Worm (Caenorhabditis elegans) whole organism, L4/young adult: ENCODE measurements around the gene C50B6.7.

Source experiments
- W03F9.2 ChIP-seq: fragments of 150-350 bp; optimal IDR thresholded peaks from 2 replicates; lab custom pipeline; 2014; ENCODE audit warnings: missing biosample characterization, missing genetic modification characterization
- dao-5 ChIP-seq: sonication (generic microtip); optimal IDR thresholded peaks from 2 replicates; lab custom pipeline; 2016; ENCODE audit warnings: missing genotype, missing genetic modification characterization, moderate library complexity, missing compliant biosample characterization
- him-1 ChIP-seq: sonication (generic microtip); optimal IDR thresholded peaks from 2 replicates; lab custom pipeline; 2016; ENCODE audit warnings: missing genotype, missing genetic modification reagents, missing genetic modification characterization, missing compliant biosample characterization

The C50B6.7 gene

ce11 chrV:13324933-13325760 is at the start of gene C50B6.7:
Gene C50B6.7, minus strand, starts transcription at chrV:13324983.
- TF ChIP-seq W03F9.2 (tag; lab: Kevin White, UChicago) (no peak), dao-5 (no peak), him-1 (tag; lab: Kevin White, UChicago) (no peak)

DNA sequence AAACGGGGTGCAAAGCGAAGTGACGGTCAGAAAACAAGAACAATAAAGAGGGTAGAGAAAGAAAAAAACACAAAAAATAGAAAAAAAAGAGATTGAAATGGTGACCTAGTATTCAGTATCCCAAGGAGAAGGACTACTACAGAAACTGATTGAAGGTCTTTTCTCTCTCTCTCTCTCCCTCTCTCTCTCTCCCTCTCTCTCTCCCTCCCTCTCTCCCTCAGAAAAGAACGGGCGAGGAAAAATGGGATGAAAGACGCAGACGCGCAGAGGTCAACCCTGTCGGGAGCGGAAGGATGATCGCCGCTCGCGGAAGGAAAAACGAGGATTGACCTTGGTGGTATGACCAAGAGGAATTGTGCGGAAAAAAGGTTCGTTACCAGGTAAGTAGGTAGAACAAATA is 49.7 kb upstream of the C50B6.7 start:
- TF ChIP-seq him-1 (tag; lab: Kevin White, UChicago) (no peak), W03F9.2 (tag; lab: Kevin White, UChicago) (no peak), dao-5 (no peak)

DNA sequence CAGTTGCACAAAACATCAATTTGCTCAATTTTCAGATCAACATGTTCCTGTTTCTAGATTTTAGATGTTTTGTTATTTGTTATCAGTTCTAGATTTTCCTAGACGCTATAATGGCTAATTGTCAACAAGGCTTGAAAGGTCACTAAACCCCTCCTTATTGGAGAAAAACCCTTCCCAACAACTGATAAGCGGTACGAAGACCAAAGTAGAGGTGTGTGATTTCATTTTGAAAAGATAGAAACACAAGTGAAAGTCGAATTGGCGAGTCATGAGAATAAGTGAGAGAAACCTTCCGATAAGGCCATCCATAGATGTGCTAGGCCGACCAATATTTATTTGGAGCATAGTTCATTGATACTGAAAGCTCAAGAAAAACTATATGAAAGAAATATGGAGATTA is 48.9 kb upstream of the C50B6.7 start:
- TF ChIP-seq W03F9.2 (tag; lab: Kevin White, UChicago) (no peak), dao-5 (no peak), him-1 (tag; lab: Kevin White, UChicago) (no peak)

ce11 chrV:13372821-13373220 is 48.0 kb upstream of the C50B6.7 start:
- TF ChIP-seq dao-5 (no peak), him-1 (tag; lab: Kevin White, UChicago) (no peak), W03F9.2 (tag; lab: Kevin White, UChicago) (no peak)

DNA sequence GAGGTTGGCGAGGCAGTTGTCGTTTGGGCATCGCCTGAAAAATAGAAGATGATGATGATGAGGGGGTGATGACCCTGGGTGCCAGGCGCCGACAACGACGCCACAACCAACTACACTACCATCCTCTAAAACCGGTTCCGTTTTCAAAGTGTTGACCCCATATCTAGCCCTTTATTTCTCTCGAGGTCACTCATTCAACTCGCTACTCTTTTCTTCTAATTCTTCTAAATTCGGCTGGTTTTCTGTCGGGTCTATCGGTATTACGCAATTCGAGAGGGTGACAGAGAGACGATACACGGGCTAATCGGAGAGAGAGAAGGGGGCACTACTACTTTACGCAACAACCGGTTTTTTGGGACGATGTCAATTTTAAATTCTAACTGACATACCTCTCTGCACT is 46.6 kb upstream of the C50B6.7 start:
- TF ChIP-seq dao-5 (no peak), W03F9.2 (tag; lab: Kevin White, UChicago) (no peak), him-1 (tag; lab: Kevin White, UChicago) (no peak)

- TF ChIP-seq dao-5 (no peak), him-1 (tag; lab: Kevin White, UChicago) (no peak), W03F9.2 (tag; lab: Kevin White, UChicago) (no peak)
Observed at ce11 chrV:13370265-13370664, 45.5 kb upstream of the C50B6.7 start.

- TF ChIP-seq W03F9.2 (tag; lab: Kevin White, UChicago) (no peak), him-1 (tag; lab: Kevin White, UChicago) (no peak), dao-5 (no peak)
Observed at ce11 chrV:13369663-13370062, 44.9 kb upstream of the C50B6.7 start.

DNA sequence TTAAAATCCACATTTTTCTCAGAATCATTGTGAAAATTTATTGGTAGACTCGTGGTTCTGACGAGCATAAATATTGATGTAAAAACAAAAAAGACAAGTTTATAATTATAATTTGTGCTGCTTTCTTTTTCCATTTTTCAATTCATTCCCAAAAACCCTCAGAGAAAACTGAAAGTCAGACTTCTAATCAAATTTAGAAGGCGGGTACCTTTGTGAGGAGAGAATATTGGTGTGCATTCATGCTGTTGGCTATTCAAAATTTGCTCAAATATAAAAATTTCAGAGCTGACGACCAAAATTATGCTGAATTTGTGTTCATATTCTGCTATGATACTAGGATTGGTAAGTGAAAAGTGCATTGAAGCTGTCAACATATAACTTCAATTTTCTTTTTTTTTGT is 42.2 kb upstream of the C50B6.7 start, which contains the start of gene srx-125:
TSS of gene srx-125 (plus strand) at position 301 of the 400 bp plus-strand sequence.
- no peak for TF ChIP-seq him-1 (tag; lab: Kevin White, UChicago)
- TF ChIP-seq dao-5 = no peak
- TF ChIP-seq W03F9.2 (tag; lab: Kevin White, UChicago) = no peak

ce11 chrV:13366488-13366887 is 41.7 kb upstream of the C50B6.7 start:
- TF ChIP-seq W03F9.2 (tag; lab: Kevin White, UChicago) = no peak

DNA sequence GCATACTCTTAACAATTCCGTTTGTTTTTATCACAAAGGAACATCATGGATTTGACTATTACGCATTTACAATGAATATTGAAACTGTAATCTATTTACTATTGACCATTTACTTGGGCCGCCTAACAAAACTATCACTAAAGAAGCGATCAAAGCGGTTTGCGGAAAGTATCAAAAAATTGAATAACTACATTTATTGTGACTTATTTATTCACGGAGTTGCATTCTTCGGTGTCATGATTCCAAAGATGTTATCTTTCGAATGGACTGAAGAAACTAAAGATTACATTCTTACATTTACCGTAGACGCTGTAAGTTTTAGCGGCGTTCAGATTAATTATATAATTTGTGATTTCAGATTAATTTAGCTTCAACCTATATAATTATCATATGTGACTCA is 39.4 kb upstream of the C50B6.7 start:
- no peak for TF ChIP-seq him-1 (tag; lab: Kevin White, UChicago)
- no peak for TF ChIP-seq dao-5
- TF ChIP-seq W03F9.2 (tag; lab: Kevin White, UChicago) = no peak

DNA sequence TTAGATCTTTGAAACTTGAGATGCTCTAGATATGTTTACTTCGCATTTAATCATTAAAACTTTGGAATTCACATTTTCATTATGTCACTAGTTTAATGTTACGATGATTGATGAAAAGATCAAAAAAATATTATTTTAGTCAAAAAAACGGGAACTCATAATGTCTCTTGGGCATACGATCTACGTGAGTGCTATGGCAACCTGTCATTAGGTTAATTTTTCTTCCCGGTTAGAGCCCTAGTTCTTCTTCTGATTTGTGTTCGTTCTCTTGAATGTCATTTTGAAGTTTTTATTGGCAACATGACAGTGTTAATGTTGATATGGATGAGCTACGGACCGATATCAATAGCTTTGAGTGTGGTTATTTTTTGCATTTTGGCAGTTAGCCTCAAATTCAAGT is 38.6 kb upstream of the C50B6.7 start, which contains the start of gene srg-46:
TSS of gene srg-46 (plus strand) at position 301 of the 400 bp plus-strand sequence.
- TF ChIP-seq W03F9.2 (tag; lab: Kevin White, UChicago) (no peak), him-1 (tag; lab: Kevin White, UChicago) (no peak)

DNA sequence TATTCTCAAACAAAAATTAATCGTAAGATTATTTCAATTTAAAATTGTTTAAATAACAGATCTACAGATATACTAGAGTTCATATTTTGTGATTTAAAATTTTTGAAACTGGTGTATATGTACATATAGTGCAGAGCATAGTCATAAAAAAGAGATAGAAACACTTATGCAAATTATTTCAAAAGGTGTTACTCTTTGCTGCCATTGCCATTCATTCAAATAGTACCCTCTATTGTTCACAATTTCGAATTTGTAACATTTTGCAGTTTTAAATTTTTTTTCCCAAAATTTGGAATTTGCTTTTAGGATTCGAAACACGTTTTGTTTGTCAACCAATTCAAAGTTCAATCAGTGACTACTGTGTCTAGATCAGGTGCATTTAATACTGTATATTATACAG is 35.5 kb upstream of the C50B6.7 start, which contains the start of gene F32H5.4:
TSS of gene F32H5.4 (plus strand) at position 301 of the 400 bp plus-strand sequence.
- no peak for TF ChIP-seq W03F9.2 (tag; lab: Kevin White, UChicago)
- TF ChIP-seq him-1 (tag; lab: Kevin White, UChicago) = no peak
- TF ChIP-seq dao-5 = no peak

DNA sequence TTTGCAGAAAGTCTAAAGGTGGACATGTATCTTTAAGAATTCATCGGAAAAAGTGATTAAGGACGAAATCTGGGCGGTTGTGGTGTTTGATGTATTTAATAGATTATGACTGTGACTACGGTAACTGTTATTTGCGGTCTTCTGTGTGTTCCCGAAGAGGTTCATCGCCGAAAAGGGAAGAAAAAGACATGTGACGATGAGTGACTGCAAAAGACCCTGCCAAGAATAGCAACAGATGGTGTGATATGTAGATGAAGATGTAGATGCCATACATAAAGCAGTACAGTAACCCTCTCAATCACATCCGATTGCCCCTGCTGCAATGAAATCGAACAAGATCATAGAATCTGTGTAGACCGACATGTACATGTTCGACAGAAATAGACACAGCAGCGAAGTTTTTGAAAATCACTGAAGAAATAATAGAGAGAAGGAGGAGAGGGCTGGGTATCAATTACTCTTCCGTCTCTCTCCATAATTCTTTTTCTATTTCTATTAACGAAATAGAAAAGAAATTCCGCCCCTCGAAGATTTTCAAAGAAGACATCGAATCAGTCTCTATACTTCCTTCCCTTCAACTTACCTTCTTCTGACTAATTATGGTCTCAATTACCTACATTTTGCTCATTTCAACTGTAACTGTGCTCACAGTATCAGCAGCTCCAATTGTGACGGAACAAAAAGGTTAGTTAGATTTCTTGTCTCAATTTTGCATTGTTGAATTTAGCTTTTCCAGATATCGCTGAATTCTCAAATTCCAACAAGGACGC is 34.2 kb upstream of the C50B6.7 start, which contains the start of gene F32H5.3:
TSS of gene F32H5.3 (plus strand) at position 513 of the 770 bp plus-strand sequence.
- TF ChIP-seq dao-5 (no peak), him-1 (tag; lab: Kevin White, UChicago) (no peak), W03F9.2 (tag; lab: Kevin White, UChicago) (no peak)
